Fruit fly (Drosophila melanogaster) whole organism, prepupa: ENCODE measurements around the gene unk.

Experiments used
- CG16779 ChIP-seq: fragments of 200-800 bp; sonication (Bioruptor generic); optimal IDR thresholded peaks from 3 replicates; lab custom pipeline; 2017; ENCODE audit warnings: missing biosample characterization, mild to moderate bottlenecking, missing genetic modification characterization
- dac ChIP-seq: fragments of 200-800 bp; sonication (Bioruptor generic); optimal IDR thresholded peaks from 2 replicates; lab custom pipeline; 2017; ENCODE audit warnings: missing biosample characterization, mild to moderate bottlenecking, missing genetic modification characterization

dm6 chr3R:23112680-23113362 is 44.8 kb downstream of the unk start, which contains the start of gene Cow:
- TF ChIP-seq CG16779 (tag; lab: Kevin White, UChicago) (no peak), dac (GFP tag; lab: Kevin White, UChicago) (peak; percentile 9)
